Worm (Caenorhabditis elegans): ENCODE data around the gene F55H2.7.

DNA sequence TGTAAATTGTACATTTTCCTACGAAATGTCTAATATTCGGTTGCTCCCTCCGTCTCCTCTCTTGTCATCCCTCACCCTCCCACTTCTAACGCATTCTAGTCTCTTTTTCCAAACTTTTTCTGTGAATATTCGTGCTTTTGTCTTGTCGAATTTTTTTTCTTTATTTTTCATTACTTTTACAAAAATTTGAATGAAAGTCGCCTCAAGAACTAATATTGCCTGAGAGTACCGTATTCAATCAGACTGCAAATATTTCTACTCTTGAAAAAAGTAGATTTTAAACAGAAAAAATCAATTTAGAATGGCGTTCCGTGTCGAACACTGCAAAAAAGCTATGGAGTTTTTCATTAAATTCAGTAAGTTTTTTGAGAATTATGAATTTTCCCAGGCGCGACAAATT, 40.3 kb upstream of the F55H2.7 start, which contains the start of gene ZK1098.11:
- TF ChIP-seq blmp-1 (tag; optimal IDR thresholded peaks at IDR 0.05) (no peak), skn-1 (tag; optimal IDR thresholded peaks at IDR 0.05) (no peak), nhr-11 (tag; optimal IDR thresholded peaks at IDR 0.05) (no peak), aly-2 (tag; optimal IDR thresholded peaks at IDR 0.05) (no peak), zag-1 (tag; optimal IDR thresholded peaks at IDR 0.05) (no peak), nhr-77 (tag; optimal IDR thresholded peaks at IDR 0.05) (no peak), lin-15B (tag; optimal IDR thresholded peaks at IDR 0.05) (no peak), ztf-11 (tag; optimal IDR thresholded peaks at IDR 0.05) (no peak), nhr-28 (tag; optimal IDR thresholded peaks at IDR 0.05) (no peak), egl-13 (tag; optimal IDR thresholded peaks at IDR 0.05) (no peak), unc-62 (GFP tag; optimal IDR thresholded peaks at IDR 0.05) (no peak), unc-130 (tag; optimal IDR thresholded peaks at IDR 0.05) (no peak), ztf-4 (tag; optimal IDR thresholded peaks at IDR 0.05) (no peak)

Measured in whole organism, L1 larva.